Worm (Caenorhabditis elegans): ENCODE results near the gene F41G3.10.

F41G3.10 gene

DNA sequence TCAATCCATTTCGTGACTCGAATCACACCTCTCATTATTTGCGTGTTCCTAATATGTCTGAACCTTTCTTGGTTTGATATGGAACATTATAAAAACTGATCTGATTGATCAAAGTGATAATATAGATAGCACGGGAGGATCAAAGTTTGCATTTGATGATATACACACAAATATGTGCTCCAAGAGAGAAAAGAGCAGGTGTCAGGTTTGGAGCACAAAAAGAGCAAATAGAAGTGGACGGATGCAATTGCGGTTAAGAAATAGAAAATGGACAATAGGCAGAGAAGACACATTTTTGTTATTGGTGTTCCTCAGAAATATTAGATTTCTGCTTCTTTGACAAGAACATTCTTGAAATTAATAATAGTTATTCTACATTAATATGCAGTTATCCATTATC lies 50.5 kb downstream of the F41G3.10 start, which contains the start of gene C18H9.1:
Gene C18H9.1 (plus strand): TSS at position 301 of the 400 bp plus-strand sequence.
- TF ChIP-seq F57A8.1 (GFP tag; optimal IDR thresholded peaks at IDR 0.05) (no peak), D2030.7 (GFP tag; IDR thresholded peaks at IDR 0.05) (no peak), ceh-100 (GFP tag; IDR thresholded peaks at IDR 0.05) (no peak), aptf-3 (GFP tag; IDR thresholded peaks at IDR 0.05) (no peak), nhr-90 (tag; optimal IDR thresholded peaks at IDR 0.05) (no peak), ZK185.1 (tag; optimal IDR thresholded peaks at IDR 0.05; ENCODE audit: poor library complexity, severe bottlenecking) (no peak), aptf-2 (GFP tag; conservative IDR thresholded peaks at IDR 0.05) (no peak), nfya-2 (GFP tag; IDR thresholded peaks at IDR 0.05) (no peak), mel-28 (tag; optimal IDR thresholded peaks at IDR 0.05; ENCODE audit: borderline replicate concordance) (no peak), ama-1 (optimal IDR thresholded peaks at IDR 0.05) (no peak), ama-1 (GFP tag; optimal IDR thresholded peaks at IDR 0.05) (no peak), C17E4.6 (GFP tag; IDR thresholded peaks at IDR 0.05) (no peak), xnd-1 (tag; optimal IDR thresholded peaks at IDR 0.05) (no peak), C06A6.2 (GFP tag; conservative IDR thresholded peaks at IDR 0.05) (no peak), egl-18 (GFP tag; IDR thresholded peaks at IDR 0.05) (no peak), ceh-27 (GFP tag; optimal IDR thresholded peaks at IDR 0.05) (no peak), hlh-26 (GFP tag; conservative IDR thresholded peaks at IDR 0.05) (no peak), unc-130 (GFP tag; optimal IDR thresholded peaks at IDR 0.05) (no peak), dpff-1 (tag; optimal IDR thresholded peaks at IDR 0.05) (no peak), rcor-1 (GFP tag; IDR thresholded peaks at IDR 0.05) (no peak)

Data from whole organism, young adult.